Fruit fly (Drosophila melanogaster): ENCODE measurements around the gene Fim.

The Fim gene

dm6 chrX:17298900-17299836 lies 2.6 kb downstream of the Fim start (continued):
- TF ChIP-seq D19B (GFP tag; optimal IDR thresholded peaks at IDR 0.05) (peak; percentile 34), HmgD (GFP tag; optimal IDR thresholded peaks at IDR 0.05) (peak; percentile 19), gem (tag; optimal IDR thresholded peaks at IDR 0.05) (peak; percentile 79), pum (GFP tag; optimal IDR thresholded peaks at IDR 0.05) (peak; percentile 51), oc (tag; optimal IDR thresholded peaks at IDR 0.05) (peak; percentile 12), CG1233 (GFP tag; optimal IDR thresholded peaks at IDR 0.05) (peak; percentile 47), CG12744 (GFP tag; optimal IDR thresholded peaks at IDR 0.05) (peak; percentile 29), az2 (GFP tag; optimal IDR thresholded peaks at IDR 0.05) (peak; percentile 21)

- TF ChIP-seq CG43689 (GFP tag; IDR thresholded peaks at IDR 0.05) (no peak), Bteb2 (GFP tag; optimal IDR thresholded peaks at IDR 0.05) (no peak), CG10543 (GFP tag; optimal IDR thresholded peaks at IDR 0.05) (no peak), CG2712 (tag; optimal IDR thresholded peaks at IDR 0.05) (peak; percentile 9), CG2678 (tag; optimal IDR thresholded peaks at IDR 0.05) (peak; percentile 3), otp (GFP tag; IDR thresholded peaks at IDR 0.05) (no peak; the same call in 2 of the 3 replicates), CG30403 (GFP tag; optimal IDR thresholded peaks at IDR 0.05) (no peak), D (optimal IDR thresholded peaks at IDR 0.05) (no peak), D (GFP tag; optimal IDR thresholded peaks at IDR 0.05) (peak; percentile 28), CG1603 (tag; optimal IDR thresholded peaks at IDR 0.05) (peak; percentile 69), dpn (GFP tag; optimal IDR thresholded peaks at IDR 0.05) (peak in 1 of 2 experiments; percentile 44), dm (GFP tag; optimal IDR thresholded peaks at IDR 0.05) (no peak), Mes4 (GFP tag; optimal IDR thresholded peaks at IDR 0.05) (peak; percentile 1), dmrt11E (tag; optimal IDR thresholded peaks at IDR 0.05) (no peak), CG18011 (GFP tag; optimal IDR thresholded peaks at IDR 0.05) (no peak), CG7786 (GFP tag; optimal IDR thresholded peaks at IDR 0.05) (no peak), BEAF-32 (GFP tag; optimal IDR thresholded peaks at IDR 0.05) (no peak), fd3F (GFP tag; optimal IDR thresholded peaks at IDR 0.05) (no peak), CG3281 (GFP tag; optimal IDR thresholded peaks at IDR 0.05) (no peak), fd96Cb (tag; optimal IDR thresholded peaks at IDR 0.05) (peak; percentile 19), Ptx1 (GFP tag; IDR thresholded peaks at IDR 0.05) (peak; percentile 54), NK7.1 (GFP tag; optimal IDR thresholded peaks at IDR 0.05) (no peak), jing (GFP tag; optimal IDR thresholded peaks at IDR 0.05) (no peak), wek (GFP tag; optimal IDR thresholded peaks at IDR 0.05) (peak; percentile 19), Optix (GFP tag; IDR thresholded peaks at IDR 0.05) (0 out of 3 replicates have a peak, but pooled peaks have one; percentile 55), CG13123 (GFP tag; optimal IDR thresholded peaks at IDR 0.05) (no peak), CG12659 (GFP tag; optimal IDR thresholded peaks at IDR 0.05) (no peak), CG1602 (GFP tag; optimal IDR thresholded peaks at IDR 0.05) (no peak), CG6254 (GFP tag; optimal IDR thresholded peaks at IDR 0.05) (peak; percentile 48), CG9817 (tag; optimal IDR thresholded peaks at IDR 0.05) (no peak), danr (GFP tag; IDR thresholded peaks at IDR 0.05) (no peak), CG8765 (GFP tag; IDR thresholded peaks at IDR 0.05) (no peak), Blimp-1 (GFP tag; optimal IDR thresholded peaks at IDR 0.05) (peak; percentile 42), vvl (GFP tag; IDR thresholded peaks at IDR 0.05) (peak; percentile 28; the same call in 1 of the 2 replicates), CG2875 (GFP tag; optimal IDR thresholded peaks at IDR 0.05) (peak; percentile 3), amos (GFP tag; IDR thresholded peaks at IDR 0.05; ENCODE audit: partially characterized antibody) (no peak), CG7556 (GFP tag; optimal IDR thresholded peaks at IDR 0.05) (no peak), Pdp1 (GFP tag; optimal IDR thresholded peaks at IDR 0.05) (peak in 1 of 2 experiments; percentile 30)
Measured at dm6 chrX:17297924-17298591, 3.7 kb downstream of the Fim start.

Data from whole organism, embryonic.